Worm (Caenorhabditis elegans) whole organism, mixed stage, embryonic: ENCODE measurements around the gene sec-3.
A peak's percentile ranks its signal among the peaks of the same experiment; 100 is the strongest.

Source experiments
- M03D4.4 ChIP-seq: sonication (generic microtip); optimal IDR thresholded peaks from 2 replicates; lab custom pipeline; 2017; ENCODE audit warnings: mild to moderate bottlenecking, missing genetic modification characterization, missing compliant biosample characterization
- bed-3 ChIP-seq: fragments of 200-800 bp; sonication (Bioruptor generic); optimal IDR thresholded peaks from 3 replicates; lab custom pipeline; 2018; ENCODE audit warnings: mild to moderate bottlenecking, missing genetic modification characterization, moderate library complexity, missing compliant biosample characterization
- blmp-1 ChIP-seq: fragments of 150-350 bp; optimal IDR thresholded peaks from 2 replicates; lab custom pipeline; 2014; ENCODE audit warnings: missing biosample characterization, missing genetic modification characterization
- ceh-39 ChIP-seq: fragments of 150-350 bp; optimal IDR thresholded peaks from 2 replicates; lab custom pipeline; 2014; ENCODE audit warnings: missing biosample characterization, missing genetic modification characterization
- ceh-43 ChIP-seq: fragments of 200-800 bp; sonication (Bioruptor generic); optimal IDR thresholded peaks from 2 replicates; lab custom pipeline; 2018; ENCODE audit warnings: mild to moderate bottlenecking, missing genetic modification characterization, moderate library complexity, missing compliant biosample characterization
- ces-1 ChIP-seq: fragments of 150-350 bp; optimal IDR thresholded peaks from 2 replicates; lab custom pipeline; 2014; ENCODE audit warnings: missing biosample characterization, missing genetic modification reagents, missing genetic modification characterization
- cnd-1 ChIP-seq: fragments of 200-800 bp; sonication (Bioruptor generic); optimal IDR thresholded peaks from 2 replicates; lab custom pipeline; 2018; ENCODE audit warnings: mild to moderate bottlenecking, missing genetic modification characterization, missing compliant biosample characterization
- drap-1 ChIP-seq: fragments of 200-800 bp; sonication (Bioruptor generic); optimal IDR thresholded peaks from 3 replicates; lab custom pipeline; 2018; ENCODE audit warnings: mild to moderate bottlenecking, missing genetic modification characterization, missing compliant biosample characterization
- elt-1 ChIP-seq: sonication (generic microtip); optimal IDR thresholded peaks from 2 replicates; lab custom pipeline; 2017; ENCODE audit warnings: missing genetic modification characterization, mild to moderate bottlenecking, missing compliant biosample characterization, antibody characterized with exemption, moderate library complexity, borderline replicate concordance; ENCODE audit not compliant: insufficient read depth
- elt-3 ChIP-seq: fragments of 150-350 bp; optimal IDR thresholded peaks from 2 replicates; lab custom pipeline; 2014; ENCODE audit warnings: missing biosample characterization, missing genetic modification characterization
- ham-2 ChIP-seq: fragments of 200-800 bp; sonication (Bioruptor generic); optimal IDR thresholded peaks from 2 replicates; lab custom pipeline; 2018; ENCODE audit warnings: mild to moderate bottlenecking, missing genetic modification characterization, missing compliant biosample characterization
- hlh-1 ChIP-seq: fragments of 150-350 bp; optimal IDR thresholded peaks from 2 replicates; lab custom pipeline; 2014; ENCODE audit warnings: missing biosample characterization, missing genetic modification reagents, missing genetic modification characterization
- lin-13 ChIP-seq: fragments of 150-350 bp; optimal IDR thresholded peaks from 2 replicates; lab custom pipeline; 2014; ENCODE audit warnings: missing biosample characterization, missing genetic modification characterization
- lin-32 ChIP-seq: fragments of 200-800 bp; sonication (Bioruptor generic); optimal IDR thresholded peaks from 2 replicates; lab custom pipeline; 2018; ENCODE audit warnings: mild to moderate bottlenecking, missing genetic modification characterization, missing compliant biosample characterization
- lsy-2 ChIP-seq: fragments of 150-350 bp; optimal IDR thresholded peaks from 2 replicates; lab custom pipeline; 2014; ENCODE audit warnings: missing biosample characterization, missing genetic modification characterization
- mab-5 ChIP-seq: fragments of 150-350 bp; optimal IDR thresholded peaks from 2 replicates; lab custom pipeline; 2014; ENCODE audit warnings: missing biosample characterization, missing genetic modification characterization
- mep-1 ChIP-seq: fragments of 150-350 bp; optimal IDR thresholded peaks from 2 replicates; lab custom pipeline; 2017; ENCODE audit warnings: missing biosample characterization, missing genetic modification reagents, missing genetic modification characterization, inconsistent platforms
- mls-2 ChIP-seq: sonication (generic microtip); optimal IDR thresholded peaks from 2 replicates; lab custom pipeline; 2016; ENCODE audit warnings: mild to moderate bottlenecking, missing genetic modification characterization, moderate library complexity, missing compliant biosample characterization
- nhr-12 ChIP-seq: fragments of 150-350 bp; optimal IDR thresholded peaks from 2 replicates; lab custom pipeline; 2014; ENCODE audit warnings: missing biosample characterization, missing genetic modification characterization
- nhr-2 ChIP-seq: fragments of 150-350 bp; optimal IDR thresholded peaks from 2 replicates; lab custom pipeline; 2014; ENCODE audit warnings: missing biosample characterization, missing genetic modification characterization
- nhr-237 ChIP-seq: fragments of 150-350 bp; optimal IDR thresholded peaks from 2 replicates; lab custom pipeline; 2014; ENCODE audit warnings: missing biosample characterization, missing genetic modification characterization
- nhr-28 ChIP-seq: fragments of 150-350 bp; optimal IDR thresholded peaks from 2 replicates; lab custom pipeline; 2014; ENCODE audit warnings: missing biosample characterization, missing genetic modification characterization
- nhr-76 ChIP-seq: sonication (generic microtip); optimal IDR thresholded peaks from 2 replicates; lab custom pipeline; 2017; ENCODE audit warnings: missing biosample characterization, missing genetic modification characterization
- pha-4 ChIP-seq: fragments of 150-350 bp; optimal IDR thresholded peaks from 2 replicates; lab custom pipeline; 2018; ENCODE audit warnings: missing biosample characterization, missing genetic modification reagents, missing genetic modification characterization
- sem-2 ChIP-seq: fragments of 200-800 bp; sonication (Bioruptor generic); optimal IDR thresholded peaks from 2 replicates; lab custom pipeline; 2018; ENCODE audit warnings: mild to moderate bottlenecking, missing genetic modification characterization, missing compliant biosample characterization
- snpc-4 ChIP-seq: fragments of 150-350 bp; optimal IDR thresholded peaks from 2 replicates; lab custom pipeline; 2014; ENCODE audit warnings: missing biosample characterization, missing genetic modification characterization
- sptf-1 ChIP-seq: sonication (generic microtip); optimal IDR thresholded peaks from 2 replicates; lab custom pipeline; 2017; ENCODE audit warnings: mild to moderate bottlenecking, missing genetic modification characterization, moderate library complexity, missing compliant biosample characterization
- unc-120 ChIP-seq: sonication (generic microtip); optimal IDR thresholded peaks from 2 replicates; lab custom pipeline; 2017; ENCODE audit warnings: missing genetic modification characterization, missing compliant biosample characterization; ENCODE audit not compliant: poor library complexity, severe bottlenecking
- unc-39 ChIP-seq: fragments of 150-350 bp; optimal IDR thresholded peaks from 2 replicates; lab custom pipeline; 2014; ENCODE audit warnings: missing biosample characterization, missing genetic modification characterization
- unc-62 ChIP-seq: fragments of 150-350 bp; optimal IDR thresholded peaks from 2 replicates; lab custom pipeline; 2014; ENCODE audit warnings: missing biosample characterization, missing genetic modification reagents, missing genetic modification characterization
- zip-8 ChIP-seq: fragments of 150-350 bp; optimal IDR thresholded peaks from 2 replicates; lab custom pipeline; 2014; ENCODE audit warnings: missing biosample characterization, missing genetic modification characterization
- ztf-11 ChIP-seq: fragments of 150-350 bp; optimal IDR thresholded peaks from 2 replicates; lab custom pipeline; 2014; ENCODE audit warnings: missing biosample characterization, missing genetic modification characterization

Gene sec-3

DNA sequence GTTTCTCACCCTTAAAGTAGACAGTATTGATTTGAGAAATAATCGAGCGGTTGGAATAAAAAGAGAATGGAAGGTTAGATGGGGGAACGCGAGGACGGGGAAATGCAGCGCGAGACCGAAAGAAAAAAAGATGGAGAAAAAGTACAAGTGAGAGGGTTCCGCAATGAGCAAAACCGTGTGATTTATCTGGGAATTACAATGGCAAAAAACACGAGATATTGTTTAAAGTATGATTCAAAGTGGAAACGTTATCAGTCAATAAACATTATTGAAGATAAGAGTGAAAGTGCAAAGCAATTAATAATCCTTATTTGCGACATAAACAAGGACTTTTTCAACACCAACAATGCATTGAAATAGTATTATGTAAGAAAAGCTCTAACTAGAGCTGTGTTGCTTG is 2.5 kb upstream of the sec-3 start, which contains the start of gene ztf-13:
ztf-13 (minus strand) TSS at position 11 of the 400 bp plus-strand sequence.
- TF ChIP-seq pha-4 (tag; lab: Kevin White, UChicago) (no peak), nhr-2 (tag; lab: Kevin White, UChicago) (no peak), nhr-28 (tag; lab: Kevin White, UChicago) (no peak), zip-8 (no peak), mls-2 (tag; lab: Kevin White, UChicago) (no peak), ham-2 (GFP tag; lab: Kevin White, UChicago) (no peak), sem-2 (no peak)

- TF ChIP-seq M03D4.4 (tag; lab: Kevin White, UChicago) (no peak), nhr-28 (tag; lab: Kevin White, UChicago) (no peak), elt-3 (no peak), mep-1 (tag; lab: Kevin White, UChicago) (no peak), lsy-2 (no peak)
Observed at ce11 chrX:3101562-3101961, 1.9 kb upstream of the sec-3 start.

DNA sequence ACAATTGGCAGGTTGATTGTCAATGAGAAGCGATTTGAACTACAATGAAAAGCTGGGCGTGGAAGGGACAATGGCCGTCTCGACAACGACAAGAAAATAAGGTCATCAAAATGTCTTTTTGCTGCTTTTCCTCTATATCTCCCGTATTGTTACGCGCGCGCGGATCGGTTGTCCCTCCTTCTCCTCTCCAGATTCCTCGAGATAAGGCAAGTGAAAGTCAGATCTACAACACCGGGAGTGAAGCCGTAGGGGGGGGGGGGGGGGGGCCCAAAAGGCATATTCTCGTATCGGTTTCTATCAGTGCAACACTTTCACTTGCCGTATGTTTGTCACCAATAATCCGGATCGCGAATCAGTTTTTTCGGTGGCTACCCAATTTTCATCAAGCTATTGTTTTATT is 5.3 kb downstream of the sec-3 start, which contains the start of gene wrt-2:
wrt-2 (minus strand) TSS at position 46 of the 400 bp plus-strand sequence.
- TF ChIP-seq ham-2 (GFP tag; lab: Kevin White, UChicago) = peak; percentile 78
- TF ChIP-seq nhr-237 (tag; lab: Kevin White, UChicago) = no peak
- no peak for TF ChIP-seq pha-4 (tag; lab: Kevin White, UChicago)
- TF ChIP-seq blmp-1 (tag; lab: Kevin White, UChicago) = peak; percentile 51
- TF ChIP-seq elt-1 = peak; percentile 64

DNA sequence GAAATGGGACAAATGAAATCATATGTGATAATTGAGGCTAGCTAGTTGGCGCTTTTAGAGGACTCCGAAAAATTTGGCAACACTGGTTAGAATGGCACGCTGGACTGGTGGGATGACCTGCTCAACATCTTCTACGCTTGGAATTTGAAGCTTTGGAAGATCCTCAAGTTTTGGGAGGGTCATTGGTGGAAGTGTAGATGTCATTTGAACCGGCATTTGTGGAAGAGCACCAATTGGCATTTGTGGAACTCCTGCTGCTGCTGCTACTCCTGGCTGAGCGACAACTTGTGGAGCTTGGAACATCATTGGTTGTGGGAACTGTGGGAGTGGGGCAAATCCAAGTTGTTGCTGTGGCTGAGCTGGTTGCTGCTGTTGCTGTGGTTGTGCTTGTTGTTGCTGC is 7.2 kb downstream of the sec-3 start:
- TF ChIP-seq elt-3 (no peak), lin-32 (GFP tag; lab: Kevin White, UChicago) (no peak), lsy-2 (no peak), hlh-1 (tag; lab: Kevin White, UChicago) (no peak), unc-120 (tag; lab: Kevin White, UChicago) (no peak), elt-1 (no peak), ceh-43 (GFP tag; lab: Kevin White, UChicago) (no peak), nhr-12 (no peak), unc-62 (GFP tag; lab: Kevin White, UChicago) (no peak), snpc-4 (no peak), nhr-237 (tag; lab: Kevin White, UChicago) (no peak)

DNA sequence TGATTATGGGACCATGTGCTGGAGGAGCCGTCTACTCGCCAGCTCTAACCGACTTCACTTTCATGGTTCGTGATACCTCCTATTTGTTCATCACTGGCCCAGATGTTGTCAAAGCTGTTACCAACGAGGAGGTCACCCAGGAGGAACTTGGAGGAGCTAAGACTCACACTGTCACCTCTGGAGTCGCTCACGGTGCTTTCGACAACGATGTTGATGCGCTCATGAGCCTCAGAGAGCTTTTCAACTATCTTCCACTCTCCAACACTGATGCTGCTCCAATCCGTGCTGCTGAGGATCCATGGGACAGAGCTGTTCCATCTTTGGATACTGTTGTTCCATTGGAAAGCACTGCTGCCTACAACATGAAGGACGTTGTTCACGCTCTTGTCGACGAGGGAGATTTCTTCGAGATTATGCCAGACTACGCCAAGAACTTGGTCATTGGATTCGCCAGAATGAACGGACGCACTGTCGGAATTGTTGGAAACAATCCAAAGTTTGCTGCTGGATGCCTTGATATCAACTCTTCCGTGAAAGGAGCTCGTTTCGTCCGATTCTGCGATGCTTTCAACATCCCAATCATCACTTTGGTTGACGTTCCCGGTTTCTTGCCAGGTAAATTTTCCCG is 8.4 kb downstream of the sec-3 start:
- TF ChIP-seq ham-2 (GFP tag; lab: Kevin White, UChicago) = no peak
- TF ChIP-seq bed-3 = no peak
- TF ChIP-seq drap-1 (GFP tag; lab: Kevin White, UChicago) = no peak
- no peak for TF ChIP-seq ces-1 (GFP tag; lab: Kevin White, UChicago)
- TF ChIP-seq unc-120 (tag; lab: Kevin White, UChicago) = no peak
- TF ChIP-seq unc-39 (tag; lab: Kevin White, UChicago) = no peak
- TF ChIP-seq elt-3 = no peak
- no peak for TF ChIP-seq mls-2 (tag; lab: Kevin White, UChicago)
- no peak for TF ChIP-seq snpc-4
- TF ChIP-seq lsy-2 = no peak
- TF ChIP-seq pha-4 (tag; lab: Kevin White, UChicago) = no peak
- no peak for TF ChIP-seq lin-13 (tag; lab: Kevin White, UChicago)
- no peak for TF ChIP-seq elt-1
- TF ChIP-seq mab-5 = no peak
- no peak for TF ChIP-seq nhr-76 (tag; lab: Kevin White, UChicago)
- TF ChIP-seq cnd-1 (tag; lab: Kevin White, UChicago) = no peak
- no peak for TF ChIP-seq ceh-39 (tag; lab: Kevin White, UChicago)

DNA sequence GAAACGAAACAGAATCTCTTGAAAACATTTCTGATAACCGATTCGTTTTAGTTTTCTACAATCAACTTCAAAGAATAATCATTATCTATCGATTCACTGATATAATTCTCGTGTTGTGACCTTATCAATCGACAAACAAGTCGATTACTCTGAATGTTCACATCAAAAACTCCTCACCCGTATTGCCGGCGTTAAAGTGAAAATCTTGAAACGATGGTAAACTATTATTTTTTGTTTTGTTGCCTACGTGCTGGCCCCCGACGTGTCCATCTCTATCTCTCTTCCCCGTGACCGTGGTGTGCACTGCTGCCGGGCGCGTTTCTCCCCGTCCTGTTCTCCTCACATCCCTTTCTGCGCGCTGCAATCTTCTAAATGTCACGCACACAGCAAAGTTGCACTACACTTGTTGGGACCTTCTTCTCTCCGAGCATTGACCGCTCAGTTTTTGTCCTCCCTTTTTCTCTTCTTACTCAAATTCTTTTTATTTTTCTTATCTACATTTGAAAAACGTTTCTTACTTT is 9.7 kb downstream of the sec-3 start:
- TF ChIP-seq nhr-12 (no peak), lin-32 (GFP tag; lab: Kevin White, UChicago) (no peak), sem-2 (no peak), hlh-1 (tag; lab: Kevin White, UChicago) (peak; percentile 41), drap-1 (GFP tag; lab: Kevin White, UChicago) (no peak), nhr-237 (tag; lab: Kevin White, UChicago) (no peak), sptf-1 (tag; lab: Kevin White, UChicago) (no peak), nhr-2 (tag; lab: Kevin White, UChicago) (peak; percentile 19), cnd-1 (tag; lab: Kevin White, UChicago) (no peak), mep-1 (tag; lab: Kevin White, UChicago) (no peak), pha-4 (tag; lab: Kevin White, UChicago) (no peak), lsy-2 (no peak), unc-62 (GFP tag; lab: Kevin White, UChicago) (peak; percentile 21), nhr-28 (tag; lab: Kevin White, UChicago) (no peak), unc-120 (tag; lab: Kevin White, UChicago) (peak; percentile 59), ztf-11 (no peak), mls-2 (tag; lab: Kevin White, UChicago) (no peak), blmp-1 (tag; lab: Kevin White, UChicago) (no peak), ham-2 (GFP tag; lab: Kevin White, UChicago) (no peak), ceh-43 (GFP tag; lab: Kevin White, UChicago) (no peak), unc-39 (tag; lab: Kevin White, UChicago) (no peak), mab-5 (no peak), bed-3 (no peak), lin-13 (tag; lab: Kevin White, UChicago) (no peak)
